Fruit fly (Drosophila melanogaster) whole organism, embryonic: Measurements from ENCODE around the gene Glg1.

Experiments
- Atf3 ChIP-seq: fragments of 200-800 bp; sonication (Bioruptor generic); optimal IDR thresholded peaks from 3 replicates; lab custom pipeline; 2016; ENCODE audit warnings: missing biosample characterization, missing genetic modification characterization
- CG10321 ChIP-seq: fragments of 200-800 bp; sonication (Bioruptor generic); IDR thresholded peaks from 2 replicates; pipeline ENCODE4 v1.3.6; 2022; ENCODE audit warnings: missing biosample characterization, missing genetic modification characterization
- CG11696 ChIP-seq: fragments of 200-800 bp; sonication (Bioruptor generic); IDR thresholded peaks from 2 replicates; pipeline ENCODE4 v1.3.6; 2022; ENCODE audit warnings: missing biosample characterization, missing genetic modification characterization
- CG12104 ChIP-seq: fragments of 200-800 bp; sonication (Bioruptor generic); optimal IDR thresholded peaks from 3 replicates; lab custom pipeline; 2016; ENCODE audit warnings: missing biosample characterization, missing genetic modification characterization
- CG13123 ChIP-seq: fragments of 200-800 bp; sonication (Bioruptor generic); optimal IDR thresholded peaks from 2 replicates; lab custom pipeline; 2016; ENCODE audit warnings: missing biosample characterization, missing genetic modification characterization
- CG14441 ChIP-seq: fragments of 200-800 bp; sonication (Bioruptor generic); IDR thresholded peaks from 2 replicates; pipeline ENCODE4 v1.3.6; 2022; ENCODE audit warnings: missing biosample characterization, missing genetic modification characterization
- CG15073 ChIP-seq: fragments of 200-800 bp; sonication (Bioruptor generic); optimal IDR thresholded peaks from 2 replicates; lab custom pipeline; 2016; ENCODE audit warnings: missing biosample characterization, missing genetic modification characterization
- CG1529 ChIP-seq: fragments of 200-800 bp; sonication (Bioruptor generic); optimal IDR thresholded peaks from 3 replicates; lab custom pipeline; 2018; ENCODE audit warnings: missing biosample characterization, missing genetic modification characterization
- CG15696 ChIP-seq: fragments of 200-800 bp; sonication (Bioruptor generic); optimal IDR thresholded peaks from 2 replicates; lab custom pipeline; 2019; ENCODE audit warnings: missing biosample characterization, mild to moderate bottlenecking, missing genetic modification characterization, moderate library complexity
- CG1602 ChIP-seq: fragments of 200-800 bp; sonication (Bioruptor generic); optimal IDR thresholded peaks from 3 replicates; lab custom pipeline; 2016; ENCODE audit warnings: missing biosample characterization, missing genetic modification characterization
- CG1832 ChIP-seq: fragments of 200-800 bp; sonication (Bioruptor generic); optimal IDR thresholded peaks from 2 replicates; lab custom pipeline; 2017; ENCODE audit warnings: missing biosample characterization, mild to moderate bottlenecking, missing genetic modification characterization, inconsistent platforms
- CG2712 ChIP-seq: fragments of 200-800 bp; optimal IDR thresholded peaks from 3 replicates; lab custom pipeline; 2019; ENCODE audit warnings: missing biosample characterization, mild to moderate bottlenecking, missing genetic modification characterization, moderate library complexity
- CG32532 ChIP-seq: fragments of 200-800 bp; sonication (Bioruptor generic); IDR thresholded peaks from 2 replicates; pipeline ENCODE4 v1.3.6; 2022; ENCODE audit warnings: missing biosample characterization, missing genetic modification characterization
- CG3995 ChIP-seq: fragments of 200-800 bp; sonication (Bioruptor generic); optimal IDR thresholded peaks from 3 replicates; lab custom pipeline; 2016; ENCODE audit warnings: missing biosample characterization, missing genetic modification characterization
- CG4617 ChIP-seq: fragments of 200-800 bp; sonication (Bioruptor generic); optimal IDR thresholded peaks from 3 replicates; lab custom pipeline; 2016; ENCODE audit warnings: missing biosample characterization, missing genetic modification characterization, borderline replicate concordance
- CG4730 ChIP-seq: fragments of 200-800 bp; sonication (Bioruptor generic); IDR thresholded peaks from 2 replicates; pipeline ENCODE4 v1.3.6; 2022; ENCODE audit warnings: missing biosample characterization, missing genetic modification characterization
- CG7786 ChIP-seq: fragments of 200-800 bp; sonication (Bioruptor generic); optimal IDR thresholded peaks from 2 replicates; lab custom pipeline; 2016; ENCODE audit warnings: missing biosample characterization, missing genetic modification characterization
- CG8388 ChIP-seq: fragments of 200-800 bp; sonication (Bioruptor generic); optimal IDR thresholded peaks from 2 replicates; lab custom pipeline; 2019; ENCODE audit warnings: missing biosample characterization, mild to moderate bottlenecking, missing genetic modification characterization, moderate library complexity
- CG9215 ChIP-seq: fragments of 200-800 bp; sonication (Bioruptor generic); IDR thresholded peaks from 2 replicates; pipeline ENCODE4 v1.3.6; 2022; ENCODE audit warnings: missing biosample characterization, missing genetic modification characterization
- Deaf1 ChIP-seq: fragments of 200-800 bp; optimal IDR thresholded peaks from 3 replicates; lab custom pipeline; 2019; ENCODE audit warnings: missing biosample characterization, mild to moderate bottlenecking, missing genetic modification characterization, moderate library complexity
- Dek ChIP-seq: fragments of 200-800 bp; sonication (Bioruptor generic); optimal IDR thresholded peaks from 3 replicates; lab custom pipeline; 2019; ENCODE audit warnings: missing biosample characterization, mild to moderate bottlenecking, missing genetic modification characterization, moderate library complexity
- Lim3 ChIP-seq: fragments of 200-800 bp; sonication (Bioruptor generic); IDR thresholded peaks from 2 replicates; pipeline ENCODE4 v1.3.6; 2022; ENCODE audit warnings: missing biosample characterization, missing genetic modification characterization
- MESR4 ChIP-seq: fragments of 200-800 bp; sonication (Bioruptor generic); optimal IDR thresholded peaks from 2 replicates; lab custom pipeline; 2018; ENCODE audit warnings: missing biosample characterization, mild to moderate bottlenecking, missing genetic modification characterization, moderate library complexity
- NC2β ChIP-seq: fragments of 200-800 bp; sonication (Bioruptor generic); optimal IDR thresholded peaks from 2 replicates; lab custom pipeline; 2016; ENCODE audit warnings: missing biosample characterization, missing genetic modification characterization
- Opbp ChIP-seq: fragments of 200-800 bp; sonication (Bioruptor generic); IDR thresholded peaks from 3 replicates; pipeline ENCODE4 v1.3.6; 2022; ENCODE audit warnings: missing biosample characterization, missing genetic modification characterization; ENCODE audit not compliant: partially characterized antibody
- Pdp1 ChIP-seq, 2 experiments: fragments of 200-800 bp; sonication (Bioruptor generic); optimal IDR thresholded peaks; 3 replicates each; lab custom pipeline; 2016; ENCODE audit warnings: missing biosample characterization in 2 of 2, missing genetic modification characterization in 2 of 2, mild to moderate bottlenecking in 1 of 2, moderate library complexity in 1 of 2
- Side ChIP-seq: fragments of 200-800 bp; sonication (Bioruptor generic); optimal IDR thresholded peaks from 2 replicates; lab custom pipeline; 2016; ENCODE audit warnings: missing biosample characterization, missing genetic modification characterization
- YL-1 ChIP-seq: fragments of 200-800 bp; sonication (Bioruptor generic); optimal IDR thresholded peaks from 3 replicates; lab custom pipeline; 2017; ENCODE audit warnings: missing biosample characterization, mild to moderate bottlenecking, missing genetic modification characterization
- abd-A ChIP-seq: fragments of 200-800 bp; sonication (Bioruptor generic); optimal IDR thresholded peaks from 3 replicates; lab custom pipeline; 2019; ENCODE audit warnings: missing biosample characterization, mild to moderate bottlenecking, missing genetic modification characterization, moderate library complexity
- aop ChIP-seq: fragments of 200-800 bp; sonication (Bioruptor generic); IDR thresholded peaks from 2 replicates; pipeline ENCODE4 v1.3.6; 2022; ENCODE audit warnings: missing biosample characterization, missing genetic modification characterization
- caup ChIP-seq: fragments of 200-800 bp; sonication (Bioruptor generic); optimal IDR thresholded peaks from 3 replicates; lab custom pipeline; 2017; ENCODE audit warnings: missing biosample characterization, mild to moderate bottlenecking, missing genetic modification characterization, moderate library complexity; ENCODE audit not compliant: severe bottlenecking
- chinmo ChIP-seq: fragments of 200-800 bp; sonication (Bioruptor generic); IDR thresholded peaks from 4 replicates; pipeline ENCODE4 v1.3.6; 2022; ENCODE audit warnings: missing biosample characterization, missing genetic modification characterization; ENCODE audit not compliant: partially characterized antibody
- crp ChIP-seq, 2 experiments: fragments of 200-800 bp; sonication (Bioruptor generic); optimal IDR thresholded peaks; 2 replicates in 1 of 2; 3 replicates in 1 of 2; lab custom pipeline; 2017; ENCODE audit warnings: missing biosample characterization in 2 of 2, missing genetic modification characterization in 2 of 2, mild to moderate bottlenecking in 1 of 2, moderate library complexity in 1 of 2
- cwo ChIP-seq: fragments of 200-800 bp; sonication (Bioruptor generic); optimal IDR thresholded peaks from 3 replicates; lab custom pipeline; 2017; ENCODE audit warnings: missing biosample characterization, missing genetic modification characterization, mild to moderate bottlenecking, moderate library complexity, missing genetic modification reagents
- disco-r ChIP-seq: fragments of 200-800 bp; sonication (Bioruptor generic); optimal IDR thresholded peaks from 2 replicates; lab custom pipeline; 2016; ENCODE audit warnings: missing biosample characterization, missing genetic modification characterization
- dysf ChIP-seq: fragments of 200-800 bp; sonication (Bioruptor generic); IDR thresholded peaks from 3 replicates; pipeline ENCODE4 v1.3.6; 2022; ENCODE audit warnings: missing biosample characterization, missing genetic modification characterization
- en ChIP-seq: fragments of 200-800 bp; sonication (Bioruptor generic); optimal IDR thresholded peaks from 2 replicates; lab custom pipeline; 2016; ENCODE audit warnings: missing biosample characterization, missing genetic modification characterization
- exex ChIP-seq: fragments of 200-800 bp; sonication (Bioruptor generic); optimal IDR thresholded peaks from 4 replicates; lab custom pipeline; 2018; ENCODE audit warnings: missing biosample characterization, mild to moderate bottlenecking, missing genetic modification characterization, moderate library complexity
- gem ChIP-seq: fragments of 200-800 bp; sonication (Bioruptor generic); optimal IDR thresholded peaks from 2 replicates; lab custom pipeline; 2019; ENCODE audit warnings: missing biosample characterization, mild to moderate bottlenecking, missing genetic modification characterization, moderate library complexity
- gro ChIP-seq: fragments of 200-800 bp; sonication (Bioruptor generic); optimal IDR thresholded peaks from 2 replicates; lab custom pipeline; 2016; ENCODE audit warnings: missing biosample characterization, missing genetic modification characterization
- hb ChIP-seq: fragments of 200-800 bp; sonication (Bioruptor generic); IDR thresholded peaks from 3 replicates; pipeline ENCODE4 v1.3.6; 2022; ENCODE audit warnings: missing biosample characterization, missing genetic modification characterization; ENCODE audit not compliant: partially characterized antibody
- lov ChIP-seq, 2 experiments: fragments of 200-800 bp in 1 of 2; fragments of >200 bp in 1 of 2; sonication (Bioruptor generic) in 1 of 2; IDR thresholded peaks in 1 of 2; optimal IDR thresholded peaks in 1 of 2; 2 replicates in 1 of 2; 3 replicates in 1 of 2; pipeline versions ENCODE4 v1.3.6 to Lab custom; 2017 to 2022; ENCODE audit warnings: missing biosample characterization in 1 of 2, missing genetic modification characterization in 1 of 2
- repo ChIP-seq: fragments of 200-800 bp; sonication (Bioruptor generic); optimal IDR thresholded peaks from 2 replicates; lab custom pipeline; 2016; ENCODE audit warnings: missing biosample characterization, missing genetic modification characterization
- sens ChIP-seq: fragments of 200-800 bp; sonication (Bioruptor generic); peaks from one replicate; lab custom pipeline; 2016; ENCODE audit warnings: missing biosample characterization, missing genetic modification characterization
- sob ChIP-seq: fragments of 200-800 bp; sonication (Bioruptor generic); IDR thresholded peaks from 2 replicates; pipeline ENCODE4 v1.3.6; 2022; ENCODE audit warnings: missing biosample characterization, missing genetic modification characterization
- stwl ChIP-seq: fragments of 200-800 bp; sonication (Bioruptor generic); optimal IDR thresholded peaks from 3 replicates; lab custom pipeline; 2018; ENCODE audit warnings: missing biosample characterization, mild to moderate bottlenecking, missing genetic modification characterization, moderate library complexity
- trem ChIP-seq: fragments of 200-800 bp; optimal IDR thresholded peaks from 3 replicates; lab custom pipeline; 2019; ENCODE audit warnings: missing biosample characterization, mild to moderate bottlenecking, missing genetic modification characterization, moderate library complexity

The Glg1 gene

DNA sequence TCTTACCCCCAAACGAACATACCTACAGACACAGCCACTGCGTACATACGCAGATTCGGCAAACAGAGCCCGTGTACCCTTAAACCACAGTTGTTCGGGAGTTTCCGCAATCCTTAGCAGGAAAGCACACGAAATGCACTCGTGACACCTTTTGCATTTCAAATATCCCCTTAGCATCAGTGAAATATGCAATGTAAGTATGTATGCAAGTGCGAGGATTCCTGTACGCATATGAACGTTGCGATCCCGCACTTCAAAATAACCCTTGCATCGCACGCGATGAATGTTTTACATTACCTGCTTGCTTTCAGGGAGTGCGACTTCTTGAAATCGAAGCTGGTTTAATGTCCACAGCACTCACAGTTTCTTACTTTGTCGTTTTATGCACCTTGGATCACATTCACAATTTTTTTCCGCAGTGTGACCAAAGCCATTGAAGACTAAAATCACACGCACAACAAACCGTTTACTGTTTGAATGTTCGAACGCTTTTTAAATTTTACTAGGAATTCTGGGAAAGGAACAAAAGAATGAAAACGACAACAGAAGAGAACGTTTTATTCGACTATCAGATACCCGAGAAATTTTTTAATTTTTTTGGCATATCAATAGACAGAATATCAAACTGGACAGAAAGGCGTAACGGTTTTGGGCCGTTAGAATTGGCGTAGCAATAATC is 26.1 kb upstream of the Glg1 start, which contains the start of gene Mkrn1 (continued):
- TF ChIP-seq sob = no peak
- no peak for TF ChIP-seq CG4730 (GFP tag; lab: Robert Waterston, UW)
- peak; percentile 79 for TF ChIP-seq Opbp (GFP tag; lab: Robert Waterston, UW)
- no peak for TF ChIP-seq Side (GFP tag; lab: Kevin White, UChicago)
- peak; percentile 90 for TF ChIP-seq hb
- TF ChIP-seq Dek (tag; lab: Kevin White, UChicago) = no peak
- TF ChIP-seq crp (GFP tag; optimal IDR thresholded peaks at IDR 0.05; lab: Kevin White, UChicago) = peak in 1 of 2 experiments; percentile 1
- TF ChIP-seq CG1832 = no peak
- no peak for TF ChIP-seq CG13123 (GFP tag; lab: Kevin White, UChicago)
- TF ChIP-seq CG1602 (GFP tag; lab: Kevin White, UChicago) = no peak
- TF ChIP-seq NC2β (GFP tag; lab: Kevin White, UChicago) = peak; percentile 32

DNA sequence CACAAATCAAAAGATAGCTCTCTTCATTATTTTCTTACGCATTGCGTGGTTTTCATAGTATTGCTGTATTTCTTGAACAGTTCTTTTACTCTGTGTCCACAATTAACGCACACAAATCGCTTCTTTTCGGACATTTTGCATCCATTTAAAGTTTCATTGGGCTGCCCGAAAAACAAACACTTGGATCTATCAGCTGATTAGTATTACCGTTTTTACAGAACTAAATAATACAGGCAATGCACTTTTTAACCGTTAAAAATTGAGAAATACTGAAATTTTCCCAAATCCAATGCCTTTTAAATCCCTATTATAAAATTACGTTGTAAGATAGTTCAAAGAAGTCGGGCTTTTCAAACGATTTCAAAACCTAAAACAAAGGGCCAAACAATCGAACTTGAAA is 21.8 kb upstream of the Glg1 start, which contains the start of gene Arv1:
TSS of gene Arv1 (minus strand) at position 226 of the 400 bp plus-strand sequence.
- no peak for TF ChIP-seq CG12104 (GFP tag; lab: Kevin White, UChicago)
- peak; percentile 14; the same call in 1 of the 3 replicates for TF ChIP-seq Opbp (GFP tag; lab: Robert Waterston, UW)
- no peak for TF ChIP-seq gro
- no peak for TF ChIP-seq CG32532 (GFP tag; lab: Robert Waterston, UW)
- peak in 1 of 2 experiments; percentile 7 for TF ChIP-seq Pdp1 (GFP tag; optimal IDR thresholded peaks at IDR 0.05; lab: Kevin White, UChicago)
- no peak for TF ChIP-seq Lim3 (GFP tag; lab: Robert Waterston, UW)
- no peak for TF ChIP-seq CG3995 (GFP tag; lab: Kevin White, UChicago)
- no peak for TF ChIP-seq Atf3 (GFP tag; lab: Kevin White, UChicago)
- TF ChIP-seq CG15073 (GFP tag; lab: Kevin White, UChicago) = no peak
- TF ChIP-seq Deaf1 (tag; lab: Kevin White, UChicago) = no peak
- TF ChIP-seq repo (GFP tag; lab: Kevin White, UChicago) = no peak
- TF ChIP-seq cwo (GFP tag; lab: Kevin White, UChicago) = no peak
- no peak for TF ChIP-seq exex (tag; lab: Kevin White, UChicago)
- no peak for TF ChIP-seq lov (optimal IDR thresholded peaks at IDR 0.05; lab: Kevin White, UChicago)
- TF ChIP-seq lov (GFP tag; IDR thresholded peaks at IDR 0.05; lab: Robert Waterston, UW) = no peak
- no peak for TF ChIP-seq CG13123 (GFP tag; lab: Kevin White, UChicago)
- no peak for TF ChIP-seq disco-r (GFP tag; lab: Kevin White, UChicago)
- no peak for TF ChIP-seq en
- no peak for TF ChIP-seq caup (GFP tag; lab: Kevin White, UChicago)
- TF ChIP-seq sens (GFP tag; lab: Kevin White, UChicago) = no peak
- no peak for TF ChIP-seq CG1529 (GFP tag; lab: Kevin White, UChicago)
- TF ChIP-seq abd-A (tag; lab: Kevin White, UChicago) = no peak
- TF ChIP-seq aop = no peak
- peak; percentile 27 for TF ChIP-seq trem (tag; lab: Kevin White, UChicago)
- TF ChIP-seq CG11696 = no peak
- TF ChIP-seq CG2712 (tag; lab: Kevin White, UChicago) = no peak
- no peak for TF ChIP-seq CG14441 (GFP tag; lab: Robert Waterston, UW)
- peak; percentile 54 for TF ChIP-seq MESR4 (GFP tag; lab: Kevin White, UChicago)
- TF ChIP-seq CG10321 (GFP tag; lab: Robert Waterston, UW) = no peak
- no peak for TF ChIP-seq CG7786 (GFP tag; lab: Kevin White, UChicago)
- TF ChIP-seq stwl = peak; percentile 57
- TF ChIP-seq CG9215 (GFP tag; lab: Robert Waterston, UW) = no peak
- no peak for TF ChIP-seq CG4617 (GFP tag; lab: Kevin White, UChicago)
- TF ChIP-seq chinmo (GFP tag; lab: Robert Waterston, UW) = peak; percentile 72; the same call in 1 of the 4 replicates
- TF ChIP-seq crp (GFP tag; optimal IDR thresholded peaks at IDR 0.05; lab: Kevin White, UChicago) = peak; percentile 19 to 83
- no peak for TF ChIP-seq CG15696 (tag; lab: Kevin White, UChicago)
- no peak for TF ChIP-seq CG8388 (GFP tag; lab: Kevin White, UChicago)
- no peak for TF ChIP-seq dysf (GFP tag; lab: Robert Waterston, UW)
- TF ChIP-seq CG4730 (GFP tag; lab: Robert Waterston, UW) = no peak
- no peak for TF ChIP-seq gem (tag; lab: Kevin White, UChicago)
- peak; percentile 53 for TF ChIP-seq YL-1
